Worm (Caenorhabditis elegans) whole organism, late embryonic: Measurements from ENCODE around the gene R05H11.1.

Experiments used
- C38D4.7 ChIP-seq: fragments of 200-800 bp; sonication (Bioruptor generic); optimal IDR thresholded peaks from 2 replicates; lab custom pipeline; 2018; ENCODE audit warnings: mild to moderate bottlenecking, missing genetic modification characterization, moderate library complexity, missing compliant biosample characterization
- K02D7.2 ChIP-seq: sonication (generic microtip); optimal IDR thresholded peaks from 2 replicates; lab custom pipeline; 2017; ENCODE audit warnings: mild to moderate bottlenecking, missing genetic modification characterization, missing compliant biosample characterization
- K09A11.1 ChIP-seq: sonication (generic microtip); optimal IDR thresholded peaks from 2 replicates; lab custom pipeline; 2017; ENCODE audit warnings: antibody characterized with exemption, mild to moderate bottlenecking, missing genetic modification characterization, missing compliant biosample characterization; ENCODE audit not compliant: insufficient read depth
- Y22D7AL.16 ChIP-seq: sonication (generic microtip); optimal IDR thresholded peaks from 2 replicates; lab custom pipeline; 2016; ENCODE audit warnings: missing genetic modification characterization, missing compliant biosample characterization
- ahr-1 ChIP-seq: sonication (generic microtip); optimal IDR thresholded peaks from 2 replicates; lab custom pipeline; 2016; ENCODE audit warnings: missing genetic modification characterization, missing compliant biosample characterization
- ceh-14 ChIP-seq: sonication (generic microtip); optimal IDR thresholded peaks from 2 replicates; lab custom pipeline; 2016; ENCODE audit warnings: missing genotype, missing genetic modification characterization, missing compliant biosample characterization
- ceh-18 ChIP-seq: sonication (generic microtip); optimal IDR thresholded peaks from 2 replicates; lab custom pipeline; 2016; ENCODE audit warnings: missing genetic modification characterization, missing compliant biosample characterization
- ceh-19 ChIP-seq: fragments of 200-800 bp; sonication (Bioruptor generic); optimal IDR thresholded peaks from 2 replicates; lab custom pipeline; 2018; ENCODE audit warnings: mild to moderate bottlenecking, missing genetic modification characterization, missing compliant biosample characterization
- ceh-2 ChIP-seq: sonication (generic microtip); optimal IDR thresholded peaks from 2 replicates; lab custom pipeline; 2016; ENCODE audit warnings: missing genotype, missing genetic modification characterization, missing compliant biosample characterization
- ceh-22 ChIP-seq: sonication (generic microtip); optimal IDR thresholded peaks from 2 replicates; lab custom pipeline; 2017; ENCODE audit warnings: missing biosample characterization, missing genetic modification characterization
- ceh-24 ChIP-seq: sonication (generic microtip); optimal IDR thresholded peaks from 2 replicates; lab custom pipeline; 2016; ENCODE audit warnings: mild to moderate bottlenecking, missing genetic modification characterization, missing compliant biosample characterization
- ceh-31 ChIP-seq: sonication (generic microtip); optimal IDR thresholded peaks from 2 replicates; lab custom pipeline; 2016; ENCODE audit warnings: missing genetic modification characterization, missing compliant biosample characterization
- ceh-48 ChIP-seq: sonication (generic microtip); optimal IDR thresholded peaks from 2 replicates; lab custom pipeline; 2016; ENCODE audit warnings: missing genetic modification characterization, inconsistent platforms, missing compliant biosample characterization
- ceh-9 ChIP-seq: sonication (generic microtip); optimal IDR thresholded peaks from 2 replicates; lab custom pipeline; 2016; ENCODE audit warnings: mild to moderate bottlenecking, missing genetic modification characterization, inconsistent platforms, missing compliant biosample characterization
- che-1 ChIP-seq: sonication (generic microtip); optimal IDR thresholded peaks from 2 replicates; lab custom pipeline; 2016; ENCODE audit warnings: mild to moderate bottlenecking, missing genetic modification characterization, missing compliant biosample characterization
- elt-2 ChIP-seq: sonication (generic microtip); optimal IDR thresholded peaks from 2 replicates; lab custom pipeline; 2016; ENCODE audit warnings: missing genetic modification reagents, missing genetic modification characterization, missing compliant biosample characterization
- ets-4 ChIP-seq: sonication (generic microtip); optimal IDR thresholded peaks from 2 replicates; lab custom pipeline; 2016; ENCODE audit warnings: missing genetic modification characterization, missing compliant biosample characterization
- eyg-1 ChIP-seq: sonication (generic microtip); optimal IDR thresholded peaks from 2 replicates; lab custom pipeline; 2016; ENCODE audit warnings: missing genotype, missing genetic modification characterization, missing compliant biosample characterization
- fax-1 ChIP-seq: sonication (generic microtip); optimal IDR thresholded peaks from 2 replicates; lab custom pipeline; 2016; ENCODE audit warnings: missing genotype, missing genetic modification characterization, missing compliant biosample characterization
- fkh-10 ChIP-seq: fragments of 150-350 bp; optimal IDR thresholded peaks from 2 replicates; lab custom pipeline; 2014; ENCODE audit warnings: missing biosample characterization, missing genetic modification reagents, missing genetic modification characterization
- gmeb-2 ChIP-seq: sonication (generic microtip); optimal IDR thresholded peaks from 2 replicates; lab custom pipeline; 2016; ENCODE audit warnings: missing genetic modification characterization, inconsistent platforms, missing compliant biosample characterization
- hlh-13 ChIP-seq: fragments of 200-800 bp; sonication (Bioruptor generic); optimal IDR thresholded peaks from 2 replicates; lab custom pipeline; 2018; ENCODE audit warnings: mild to moderate bottlenecking, missing genetic modification characterization, missing compliant biosample characterization
- hlh-15 ChIP-seq: sonication (generic microtip); optimal IDR thresholded peaks from 2 replicates; lab custom pipeline; 2016; ENCODE audit warnings: missing genetic modification characterization, missing compliant biosample characterization
- madf-2 ChIP-seq: sonication (generic microtip); optimal IDR thresholded peaks from 2 replicates; lab custom pipeline; 2017; ENCODE audit warnings: missing genetic modification characterization, missing compliant biosample characterization
- mec-3 ChIP-seq: sonication (generic microtip); optimal IDR thresholded peaks from 2 replicates; lab custom pipeline; 2016; ENCODE audit warnings: borderline replicate concordance, missing genetic modification characterization, missing compliant biosample characterization
- nhr-11 ChIP-seq: fragments of 150-350 bp; optimal IDR thresholded peaks from 2 replicates; lab custom pipeline; 2014; ENCODE audit warnings: missing biosample characterization, missing genetic modification characterization
- odd-2 ChIP-seq: sonication (generic microtip); optimal IDR thresholded peaks from 2 replicates; lab custom pipeline; 2017; ENCODE audit warnings: antibody characterized with exemption, mild to moderate bottlenecking, missing genetic modification characterization, missing compliant biosample characterization
- pat-9 ChIP-seq: fragments of 200-800 bp; sonication (Bioruptor generic); optimal IDR thresholded peaks from 2 replicates; lab custom pipeline; 2018; ENCODE audit warnings: mild to moderate bottlenecking, missing genetic modification characterization, moderate library complexity, missing compliant biosample characterization
- pax-1 ChIP-seq: fragments of 150-350 bp; optimal IDR thresholded peaks from 2 replicates; lab custom pipeline; 2014; ENCODE audit warnings: missing biosample characterization, missing genetic modification characterization
- pha-4 ChIP-seq: fragments of 150-350 bp; optimal IDR thresholded peaks from 2 replicates; lab custom pipeline; 2018; ENCODE audit warnings: missing biosample characterization, missing genetic modification reagents, missing genetic modification characterization
- pqm-1 ChIP-seq: sonication (generic microtip); optimal IDR thresholded peaks from 2 replicates; lab custom pipeline; 2016; ENCODE audit warnings: missing genetic modification characterization, missing compliant biosample characterization
- rnt-1 ChIP-seq: sonication (generic microtip); optimal IDR thresholded peaks from 2 replicates; lab custom pipeline; 2016; ENCODE audit warnings: missing genetic modification characterization, missing compliant biosample characterization
- sdc-2 ChIP-seq: sonication (generic microtip); optimal IDR thresholded peaks from 2 replicates; lab custom pipeline; 2016; ENCODE audit warnings: missing genotype, missing genetic modification characterization, missing compliant biosample characterization
- sox-4 ChIP-seq: sonication (generic microtip); optimal IDR thresholded peaks from 2 replicates; lab custom pipeline; 2017; ENCODE audit warnings: mild to moderate bottlenecking, missing genetic modification characterization, inconsistent platforms, missing compliant biosample characterization
- tbx-2 ChIP-seq: sonication (generic microtip); optimal IDR thresholded peaks from 2 replicates; lab custom pipeline; 2016; ENCODE audit warnings: missing genetic modification characterization, missing compliant biosample characterization
- tbx-7 ChIP-seq: sonication (generic microtip); optimal IDR thresholded peaks from 2 replicates; lab custom pipeline; 2016; ENCODE audit warnings: missing genotype, missing genetic modification characterization, missing compliant biosample characterization
- ttx-3 ChIP-seq: sonication (generic microtip); optimal IDR thresholded peaks from 2 replicates; lab custom pipeline; 2016; ENCODE audit warnings: missing genetic modification reagents, missing genetic modification characterization, missing compliant biosample characterization
- unc-42 ChIP-seq: sonication (generic microtip); optimal IDR thresholded peaks from 2 replicates; lab custom pipeline; 2016; ENCODE audit warnings: missing genotype, missing genetic modification characterization, missing compliant biosample characterization
- unc-55 ChIP-seq: sonication (generic microtip); optimal IDR thresholded peaks from 2 replicates; lab custom pipeline; 2017; ENCODE audit warnings: missing biosample characterization, missing genetic modification reagents, missing genetic modification characterization
- ztf-16 ChIP-seq: sonication (generic microtip); optimal IDR thresholded peaks from 2 replicates; lab custom pipeline; 2017; ENCODE audit warnings: missing genetic modification characterization, missing compliant biosample characterization

The R05H11.1 gene

DNA sequence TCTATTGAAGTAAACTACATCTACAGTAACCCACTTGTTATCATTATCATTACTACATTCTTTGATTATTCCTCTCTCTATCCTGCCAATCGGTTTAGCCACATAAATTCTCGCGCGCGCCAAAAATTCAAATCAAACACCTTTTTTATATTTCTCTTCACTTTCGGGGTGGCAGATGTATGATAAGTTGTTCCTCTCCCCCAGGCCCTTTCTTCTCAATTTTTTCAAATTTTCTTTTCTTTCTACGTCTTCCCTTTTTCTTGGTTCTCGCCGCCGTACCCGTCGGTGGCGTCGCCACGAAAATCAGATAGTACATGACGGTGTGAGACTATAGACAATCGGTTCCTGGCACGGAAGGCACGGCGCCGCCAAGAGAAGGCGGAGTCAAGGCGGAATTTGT, 2.5 kb downstream of the R05H11.1 start, which contains the start of gene R05H11.2:
Gene R05H11.2, plus strand, starts transcription at position 333 of the 400 bp plus-strand sequence.
- TF ChIP-seq pat-9 (tag; lab: Kevin White, UChicago), result no peak
- no peak for TF ChIP-seq sox-4
- TF ChIP-seq hlh-15 (tag; lab: Kevin White, UChicago), result no peak
- TF ChIP-seq K09A11.1 (tag; lab: Kevin White, UChicago), result no peak
- no peak for TF ChIP-seq ceh-14 (tag; lab: Kevin White, UChicago)
- TF ChIP-seq che-1 (tag; lab: Kevin White, UChicago), result no peak
- no peak for TF ChIP-seq ceh-19 (GFP tag; lab: Kevin White, UChicago)
- no peak for TF ChIP-seq K02D7.2 (tag; lab: Kevin White, UChicago)
- no peak for TF ChIP-seq ets-4 (tag; lab: Kevin White, UChicago)

ce11 chrIII:6798906-6799305, 3.5 kb downstream of the R05H11.1 start:
- TF ChIP-seq sdc-2 (tag; lab: Kevin White, UChicago), result no peak

- no peak for TF ChIP-seq fax-1 (tag; lab: Kevin White, UChicago)
- no peak for TF ChIP-seq K09A11.1 (tag; lab: Kevin White, UChicago)
- TF ChIP-seq elt-2 (tag; lab: Kevin White, UChicago), result no peak
- no peak for TF ChIP-seq mec-3
- TF ChIP-seq tbx-2, result no peak
- no peak for TF ChIP-seq ahr-1 (tag; lab: Kevin White, UChicago)
- no peak for TF ChIP-seq sox-4
- TF ChIP-seq Y22D7AL.16, result no peak
- TF ChIP-seq nhr-11 (tag; lab: Kevin White, UChicago), result no peak
- no peak for TF ChIP-seq ceh-22 (tag; lab: Kevin White, UChicago)
- TF ChIP-seq ceh-18 (tag; lab: Kevin White, UChicago), result no peak
- TF ChIP-seq unc-55 (GFP tag; lab: Kevin White, UChicago), result no peak
- TF ChIP-seq odd-2 (tag; lab: Kevin White, UChicago), result no peak
- no peak for TF ChIP-seq ttx-3
- no peak for TF ChIP-seq gmeb-2 (tag; lab: Kevin White, UChicago)
- TF ChIP-seq madf-2, result no peak
- no peak for TF ChIP-seq ceh-14 (tag; lab: Kevin White, UChicago)
- TF ChIP-seq ceh-24 (tag; lab: Kevin White, UChicago), result no peak
- no peak for TF ChIP-seq hlh-13 (GFP tag; lab: Kevin White, UChicago)
- no peak for TF ChIP-seq ceh-9 (tag; lab: Kevin White, UChicago)
- TF ChIP-seq, all 69 proteins: peak for 0
Measured at ce11 chrIII:6799664-6800063, 4.2 kb downstream of the R05H11.1 start.

- TF ChIP-seq ztf-16 (no peak), pha-4 (tag; lab: Kevin White, UChicago) (no peak), pax-1 (tag; lab: Kevin White, UChicago) (no peak), ceh-19 (GFP tag; lab: Kevin White, UChicago) (no peak), rnt-1 (tag; lab: Kevin White, UChicago) (no peak), fax-1 (tag; lab: Kevin White, UChicago) (no peak), ceh-22 (tag; lab: Kevin White, UChicago) (no peak), eyg-1 (tag; lab: Kevin White, UChicago) (no peak), ceh-2 (tag; lab: Kevin White, UChicago) (no peak), ceh-31 (no peak), pqm-1 (no peak), sox-4 (no peak), unc-42 (tag; lab: Kevin White, UChicago) (no peak), fkh-10 (GFP tag; lab: Kevin White, UChicago) (no peak), ceh-48 (no peak), C38D4.7 (no peak), tbx-7 (tag; lab: Kevin White, UChicago) (no peak), gmeb-2 (tag; lab: Kevin White, UChicago) (no peak), ceh-24 (tag; lab: Kevin White, UChicago) (no peak)
Measured at ce11 chrIII:6802488-6802887, 7.1 kb downstream of the R05H11.1 start, which contains the start of gene lim-8. lim-8 (plus strand) TSS chrIII:6802788.
